Worm (Caenorhabditis elegans) whole organism, L2 larva: ENCODE data around the gene H06H21.8.

Source experiments
- ama-1 ChIP-seq: fragments of 150-350 bp; optimal IDR thresholded peaks from 2 replicates; lab custom pipeline; 2018; ENCODE audit warnings: inconsistent platforms
- ceh-82 ChIP-seq: fragments of 150-350 bp; optimal IDR thresholded peaks from 2 replicates; lab custom pipeline; 2014; ENCODE audit warnings: missing biosample characterization, missing genetic modification characterization
- dmd-4 ChIP-seq: sonication (generic microtip); optimal IDR thresholded peaks from 2 replicates; lab custom pipeline; 2017; ENCODE audit warnings: missing biosample characterization, missing genetic modification characterization
- egl-27 ChIP-seq: sonication (generic microtip); optimal IDR thresholded peaks from 3 replicates; lab custom pipeline; 2017; ENCODE audit warnings: missing biosample characterization, missing genetic modification reagents, missing genetic modification characterization
- nhr-23 ChIP-seq: fragments of 150-350 bp; optimal IDR thresholded peaks from 2 replicates; lab custom pipeline; 2014; ENCODE audit warnings: missing biosample characterization, missing genetic modification reagents, missing genetic modification characterization
- unc-62 ChIP-seq: fragments of 150-350 bp; optimal IDR thresholded peaks from 2 replicates; lab custom pipeline; 2014; ENCODE audit warnings: missing biosample characterization, missing genetic modification reagents, missing genetic modification characterization
- zag-1 ChIP-seq: fragments of 150-350 bp; optimal IDR thresholded peaks from 2 replicates; lab custom pipeline; 2014; ENCODE audit warnings: missing biosample characterization, missing genetic modification characterization

ce11 chrIV:4802494-4802893 lies 18.4 kb downstream of the H06H21.8 start, which contains the start of gene dpf-7:
- TF ChIP-seq ceh-82 (tag; lab: Kevin White, UChicago) (no peak), unc-62 (GFP tag; lab: Kevin White, UChicago) (no peak), ama-1 (no peak), nhr-23 (tag; lab: Kevin White, UChicago) (no peak), egl-27 (tag; lab: Kevin White, UChicago) (no peak), zag-1 (tag; lab: Kevin White, UChicago) (no peak), dmd-4 (tag; lab: Kevin White, UChicago) (no peak)
